Fruit fly (Drosophila melanogaster) whole organism, embryonic: Measurements from ENCODE around the gene CG15423.

Experiments
- Blimp-1 ChIP-seq: fragments of 200-800 bp; sonication (Bioruptor generic); optimal IDR thresholded peaks from 3 replicates; lab custom pipeline; 2018; ENCODE audit warnings: missing biosample characterization, missing genetic modification characterization, mild to moderate bottlenecking, moderate library complexity, missing genetic modification reagents
- CG10209 ChIP-seq: fragments of 200-800 bp; sonication (Bioruptor generic); optimal IDR thresholded peaks from 3 replicates; lab custom pipeline; 2017; ENCODE audit warnings: missing biosample characterization, mild to moderate bottlenecking, missing genetic modification characterization, missing genetic modification reagents
- CG10366 ChIP-seq: fragments of 200-800 bp; sonication (Bioruptor generic); IDR thresholded peaks from 2 replicates; pipeline ENCODE4 v1.3.6; 2022; ENCODE audit warnings: missing biosample characterization, missing genetic modification characterization
- CG11398 ChIP-seq: fragments of 200-800 bp; sonication (Bioruptor generic); optimal IDR thresholded peaks from 2 replicates; lab custom pipeline; 2016; ENCODE audit warnings: missing biosample characterization, missing genetic modification characterization
- CG1233 ChIP-seq: fragments of 200-800 bp; sonication (Bioruptor generic); optimal IDR thresholded peaks from 4 replicates; lab custom pipeline; 2018; ENCODE audit warnings: missing biosample characterization, mild to moderate bottlenecking, missing genetic modification characterization
- CG12744 ChIP-seq: fragments of 200-800 bp; sonication (Bioruptor generic); optimal IDR thresholded peaks from 2 replicates; lab custom pipeline; 2016; ENCODE audit warnings: missing biosample characterization, missing genetic modification characterization
- CG13287 ChIP-seq: fragments of 200-800 bp; sonication (Bioruptor generic); IDR thresholded peaks from 2 replicates; pipeline ENCODE4 v1.3.6; 2022; ENCODE audit warnings: missing biosample characterization, missing genetic modification characterization; ENCODE audit not compliant: partially characterized antibody
- CG13424 ChIP-seq: fragments of 200-800 bp; sonication (Bioruptor generic); optimal IDR thresholded peaks from 2 replicates; lab custom pipeline; 2019; ENCODE audit warnings: missing biosample characterization, mild to moderate bottlenecking, missing genetic modification characterization, moderate library complexity
- CG13775 ChIP-seq: fragments of 200-800 bp; sonication (Bioruptor generic); optimal IDR thresholded peaks from 3 replicates; lab custom pipeline; 2017; ENCODE audit warnings: missing biosample characterization, mild to moderate bottlenecking, missing genetic modification characterization
- CG14014 ChIP-seq: fragments of 200-800 bp; sonication (Bioruptor generic); IDR thresholded peaks from 2 replicates; pipeline ENCODE4 v1.3.6; 2022; ENCODE audit warnings: missing biosample characterization, missing genetic modification characterization
- CG17359 ChIP-seq: fragments of 200-800 bp; sonication (Bioruptor generic); optimal IDR thresholded peaks from 3 replicates; lab custom pipeline; 2018; ENCODE audit warnings: missing biosample characterization, mild to moderate bottlenecking, missing genetic modification characterization, moderate library complexity
- CG18476 ChIP-seq: fragments of 200-800 bp; sonication (Bioruptor generic); optimal IDR thresholded peaks from 2 replicates; lab custom pipeline; 2016; ENCODE audit warnings: missing biosample characterization, mild to moderate bottlenecking, missing genetic modification characterization
- CG32767 ChIP-seq: fragments of 200-800 bp; sonication (Bioruptor generic); IDR thresholded peaks from 2 replicates; pipeline ENCODE4 v1.3.6; 2022; ENCODE audit warnings: missing biosample characterization, missing genetic modification characterization
- CG32772 ChIP-seq: fragments of 200-800 bp; sonication (Bioruptor generic); IDR thresholded peaks from 2 replicates; pipeline ENCODE4 v1.3.6; 2022; ENCODE audit warnings: missing biosample characterization, missing genetic modification characterization
- CG3726 ChIP-seq: fragments of 200-800 bp; sonication (Bioruptor generic); IDR thresholded peaks from 3 replicates; pipeline ENCODE4, ENCODE4 v1.3.6; 2022; ENCODE audit warnings: missing biosample characterization, missing genetic modification characterization
- CG42726 ChIP-seq: fragments of 200-800 bp; sonication (Bioruptor generic); IDR thresholded peaks from 2 replicates; pipeline ENCODE4 v1.3.6; 2022; ENCODE audit warnings: missing biosample characterization, missing genetic modification characterization; ENCODE audit not compliant: partially characterized antibody
- CG5953 ChIP-seq: fragments of 200-800 bp; sonication (Bioruptor generic); IDR thresholded peaks from 2 replicates; pipeline ENCODE4 v1.3.6; 2022; ENCODE audit warnings: missing biosample characterization, missing genetic modification characterization
- CG7556 ChIP-seq: fragments of 200-800 bp; sonication (Bioruptor generic); optimal IDR thresholded peaks from 2 replicates; lab custom pipeline; 2017; ENCODE audit warnings: missing biosample characterization, mild to moderate bottlenecking, missing genetic modification characterization
- CG8290 ChIP-seq, 3 experiments: fragments of 200-800 bp; sonication (Bioruptor generic); optimal IDR thresholded peaks; 2 replicates each; lab custom pipeline; 2016 to 2019; ENCODE audit warnings: missing biosample characterization in 3 of 3, missing genetic modification characterization in 3 of 3, mild to moderate bottlenecking in 2 of 3, moderate library complexity in 1 of 3
- CG9932 ChIP-seq: fragments of 200-800 bp; sonication (Bioruptor generic); IDR thresholded peaks from 2 replicates; pipeline ENCODE4 v1.3.6; 2022; ENCODE audit warnings: missing biosample characterization, missing genetic modification characterization
- CHES-1-like ChIP-seq: fragments of 200-800 bp; sonication (Bioruptor generic); optimal IDR thresholded peaks from 2 replicates; lab custom pipeline; 2016; ENCODE audit warnings: missing biosample characterization, missing genetic modification characterization
- Chrac-16 ChIP-seq: fragments of 200-800 bp; sonication (Bioruptor generic); optimal IDR thresholded peaks from 3 replicates; lab custom pipeline; 2016; ENCODE audit warnings: missing biosample characterization, missing genetic modification characterization
- Dip2 ChIP-seq: fragments of 200-800 bp; sonication (Bioruptor generic); IDR thresholded peaks from 2 replicates; pipeline ENCODE4 v1.3.6; 2022; ENCODE audit warnings: missing biosample characterization, missing genetic modification characterization
- Eip74EF ChIP-seq, 2 experiments: fragments of 200-800 bp in 1 of 2; fragments of >200 bp in 1 of 2; sonication (Bioruptor generic) in 1 of 2; optimal IDR thresholded peaks; 2 replicates each; lab custom pipeline; 2017 to 2019; ENCODE audit warnings: missing biosample characterization in 2 of 2, missing genetic modification characterization in 2 of 2, mild to moderate bottlenecking in 1 of 2, moderate library complexity in 1 of 2
- Ets97D ChIP-seq: fragments of 200-800 bp; sonication (Bioruptor generic); optimal IDR thresholded peaks from 3 replicates; lab custom pipeline; 2016; ENCODE audit warnings: missing biosample characterization, missing genetic modification characterization
- HLH54F ChIP-seq: fragments of 200-800 bp; sonication (Bioruptor generic); optimal IDR thresholded peaks from 3 replicates; lab custom pipeline; 2016; ENCODE audit warnings: missing biosample characterization, missing genetic modification characterization
- Kr ChIP-seq: fragments of 200-800 bp; sonication (Bioruptor generic); optimal IDR thresholded peaks from 2 replicates; lab custom pipeline; 2017; ENCODE audit warnings: missing biosample characterization, mild to moderate bottlenecking, missing genetic modification characterization
- Side ChIP-seq: fragments of 200-800 bp; sonication (Bioruptor generic); optimal IDR thresholded peaks from 2 replicates; lab custom pipeline; 2016; ENCODE audit warnings: missing biosample characterization, missing genetic modification characterization
- az2 ChIP-seq: fragments of 200-800 bp; sonication (Bioruptor generic); optimal IDR thresholded peaks from 3 replicates; lab custom pipeline; 2016; ENCODE audit warnings: missing biosample characterization, missing genetic modification characterization
- bcd ChIP-seq: fragments of 200-800 bp; sonication (Bioruptor generic); optimal IDR thresholded peaks from 2 replicates; lab custom pipeline; 2017; ENCODE audit warnings: missing biosample characterization, mild to moderate bottlenecking, missing genetic modification characterization
- cas ChIP-seq: fragments of 200-800 bp; sonication (Bioruptor generic); IDR thresholded peaks from 2 replicates; pipeline ENCODE4 v1.3.6; 2022; ENCODE audit warnings: missing biosample characterization, missing genetic modification characterization
- chinmo ChIP-seq: fragments of 200-800 bp; sonication (Bioruptor generic); IDR thresholded peaks from 4 replicates; pipeline ENCODE4 v1.3.6; 2022; ENCODE audit warnings: missing biosample characterization, missing genetic modification characterization; ENCODE audit not compliant: partially characterized antibody
- chn ChIP-seq: fragments of 200-800 bp; sonication (Bioruptor generic); optimal IDR thresholded peaks from 2 replicates; lab custom pipeline; 2016; ENCODE audit warnings: missing biosample characterization, missing genetic modification characterization
- gcm ChIP-seq: fragments of 200-800 bp; sonication (Bioruptor generic); optimal IDR thresholded peaks from 2 replicates; lab custom pipeline; 2019; ENCODE audit warnings: missing biosample characterization, mild to moderate bottlenecking, missing genetic modification characterization, moderate library complexity
- gsb-n ChIP-seq: fragments of 200-800 bp; sonication (Bioruptor generic); optimal IDR thresholded peaks from 3 replicates; lab custom pipeline; 2018; ENCODE audit warnings: missing biosample characterization, mild to moderate bottlenecking, missing genetic modification characterization
- jumu ChIP-seq: fragments of 200-800 bp; sonication (Bioruptor generic); optimal IDR thresholded peaks from 3 replicates; lab custom pipeline; 2016; ENCODE audit warnings: missing biosample characterization, missing genetic modification characterization
- klu ChIP-seq: fragments of 200-800 bp; sonication (Bioruptor generic); IDR thresholded peaks from 2 replicates; pipeline ENCODE4 v1.3.6; 2022; ENCODE audit warnings: missing biosample characterization, missing genetic modification characterization
- mirr ChIP-seq: fragments of 200-800 bp; sonication (Bioruptor generic); optimal IDR thresholded peaks from 3 replicates; lab custom pipeline; 2018; ENCODE audit warnings: missing biosample characterization, mild to moderate bottlenecking, missing genetic modification characterization
- pan ChIP-seq, 4 experiments: fragments of >200 bp in 3 of 4; fragments of 200-800 bp in 1 of 4; sonication (Bioruptor generic) in 1 of 4; optimal IDR thresholded peaks in 3 of 4; IDR thresholded peaks in 1 of 4; 2 replicates each; pipeline versions ENCODE4 v1.3.6 to Lab custom; 2017 to 2022; ENCODE audit warnings: missing biosample characterization in 2 of 4, missing genetic modification characterization in 2 of 4, mixed read lengths in 1 of 4
- pnt ChIP-seq: fragments of 200-800 bp; sonication (Bioruptor generic); optimal IDR thresholded peaks from 3 replicates; lab custom pipeline; 2016; ENCODE audit warnings: missing biosample characterization, missing genetic modification characterization
- ranshi ChIP-seq: fragments of 200-800 bp; sonication (Bioruptor generic); IDR thresholded peaks from 2 replicates; pipeline ENCODE4 v1.3.6; 2022; ENCODE audit warnings: missing biosample characterization, missing genetic modification characterization
- shn ChIP-seq: fragments of 200-800 bp; sonication (Bioruptor generic); optimal IDR thresholded peaks from 3 replicates; lab custom pipeline; 2016; ENCODE audit warnings: missing biosample characterization, missing genetic modification characterization
- so ChIP-seq: fragments of 200-800 bp; sonication (Bioruptor generic); IDR thresholded peaks from 3 replicates; pipeline ENCODE4 v1.3.6; 2022; ENCODE audit warnings: missing biosample characterization, missing genetic modification characterization
- sqz ChIP-seq: fragments of 200-800 bp; sonication (Bioruptor generic); optimal IDR thresholded peaks from 3 replicates; lab custom pipeline; 2018; ENCODE audit warnings: missing biosample characterization, mild to moderate bottlenecking, missing genetic modification characterization
- sr ChIP-seq: fragments of 200-800 bp; sonication (Bioruptor generic); IDR thresholded peaks from 3 replicates; pipeline ENCODE4 v1.3.6; 2022; ENCODE audit warnings: missing biosample characterization, missing genetic modification characterization
- unc-4 ChIP-seq: fragments of 200-800 bp; sonication (Bioruptor generic); IDR thresholded peaks from 2 replicates; pipeline ENCODE4 v1.3.6; 2022; ENCODE audit warnings: missing biosample characterization, missing genetic modification characterization; ENCODE audit not compliant: partially characterized antibody
- wdn ChIP-seq: fragments of 200-800 bp; sonication (Bioruptor generic); IDR thresholded peaks from 2 replicates; pipeline ENCODE4 v1.3.6; 2022; ENCODE audit warnings: missing biosample characterization, missing genetic modification characterization

Gene CG15423

DNA sequence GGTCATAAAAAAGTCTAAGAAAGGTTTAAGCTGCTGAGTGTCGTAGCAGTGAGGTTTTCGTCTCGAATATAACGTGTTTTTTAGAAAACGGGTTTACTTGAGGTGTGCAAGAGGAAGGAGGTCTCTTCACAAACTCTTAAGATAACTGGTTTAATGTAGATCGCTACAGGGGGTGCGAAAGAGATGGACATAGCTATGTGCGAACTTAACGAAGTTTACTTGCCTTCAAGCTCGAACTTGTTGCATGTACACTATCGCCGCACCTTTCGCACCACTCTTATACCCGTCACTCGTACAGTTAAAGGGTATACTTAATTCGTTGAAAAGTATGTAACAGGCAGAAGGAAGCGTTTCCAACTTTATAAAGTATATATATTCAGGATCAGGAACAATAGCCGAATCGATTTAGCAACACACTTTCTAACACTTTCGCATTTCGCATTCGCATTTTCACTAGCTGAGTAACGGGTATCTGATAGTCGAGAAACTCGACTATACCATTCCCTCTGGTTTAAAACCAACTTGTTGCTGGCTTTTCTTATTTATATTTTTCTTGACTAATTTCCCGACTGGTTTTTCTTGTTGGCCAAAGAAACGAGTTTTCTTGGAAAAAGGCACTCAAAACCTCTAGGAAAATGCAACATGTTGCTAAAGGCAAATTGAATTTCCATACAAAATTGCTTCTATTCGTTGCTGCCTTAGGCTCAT lies 24.5 kb downstream of the CG15423 start (continued):
- TF ChIP-seq chinmo (GFP tag; lab: Robert Waterston, UW) (0 out of 4 replicates have a peak, but pooled peaks have one; percentile 62), CG42726 (GFP tag; lab: Robert Waterston, UW) (no peak), pnt (peak; percentile 87), CG12744 (GFP tag; lab: Kevin White, UChicago) (peak; percentile 32), Ets97D (GFP tag; lab: Kevin White, UChicago) (peak; percentile 42), unc-4 (GFP tag; lab: Robert Waterston, UW) (no peak), CG3726 (GFP tag; lab: Robert Waterston, UW) (no peak), CG10209 (peak; percentile 81), CG32767 (GFP tag; lab: Robert Waterston, UW) (peak; percentile 80; the same call in 1 of the 2 replicates), cas (GFP tag; lab: Robert Waterston, UW) (no peak), CG7556 (GFP tag; lab: Kevin White, UChicago) (peak; percentile 76), gcm (GFP tag; lab: Kevin White, UChicago) (peak; percentile 83), Dip2 (GFP tag; lab: Robert Waterston, UW) (no peak), CG10366 (GFP tag; lab: Robert Waterston, UW) (peak; percentile 86), wdn (GFP tag; lab: Robert Waterston, UW) (peak; percentile 63; the same call in 1 of the 2 replicates), mirr (GFP tag; lab: Kevin White, UChicago) (no peak), HLH54F (GFP tag; lab: Kevin White, UChicago) (peak; percentile 68), pan (optimal IDR thresholded peaks at IDR 0.05; lab: Kevin White, UChicago) (peak in 1 of 2 experiments; percentile 57), pan (GFP tag; optimal IDR thresholded peaks at IDR 0.05 in 1 of 2, IDR thresholded peaks at IDR 0.05 in 1 of 2) (peak in 1 of 2 experiments; percentile 88), ranshi (GFP tag; lab: Robert Waterston, UW) (peak; percentile 88), CG13775 (GFP tag; lab: Kevin White, UChicago) (peak; percentile 77), Chrac-16 (GFP tag; lab: Kevin White, UChicago) (peak; percentile 84), CG17359 (tag; lab: Kevin White, UChicago) (peak; percentile 89), CG13424 (peak; percentile 89), CG18476 (peak; percentile 77), CG11398 (GFP tag; lab: Kevin White, UChicago) (peak; percentile 67), CG9932 (GFP tag; lab: Robert Waterston, UW) (peak; percentile 69), CG5953 (GFP tag; lab: Robert Waterston, UW) (peak; percentile 91), klu (GFP tag; lab: Robert Waterston, UW) (peak; percentile 31; the same call in 1 of the 2 replicates), jumu (GFP tag; lab: Kevin White, UChicago) (peak; percentile 77), CG32772 (peak; percentile 89), so (peak; percentile 68; the same call in 1 of the 3 replicates), az2 (GFP tag; lab: Kevin White, UChicago) (peak; percentile 84), CHES-1-like (GFP tag; lab: Kevin White, UChicago) (peak; percentile 65), sqz (GFP tag; lab: Kevin White, UChicago) (peak; percentile 70), CG1233 (GFP tag; lab: Kevin White, UChicago) (peak; percentile 78), gsb-n (peak; percentile 81), CG8290 (GFP tag; optimal IDR thresholded peaks at IDR 0.05; lab: Kevin White, UChicago) (peak; percentile 81), CG8290 (tag; optimal IDR thresholded peaks at IDR 0.05; lab: Kevin White, UChicago) (peak; percentile 76 to 84), chn (GFP tag; lab: Kevin White, UChicago) (peak; percentile 86), shn (GFP tag; lab: Kevin White, UChicago) (peak; percentile 80), CG13287 (peak; percentile 39; the same call in 1 of the 2 replicates), Kr (GFP tag; lab: Kevin White, UChicago) (no peak), Side (peak; percentile 78), Eip74EF (GFP tag; optimal IDR thresholded peaks at IDR 0.05; lab: Kevin White, UChicago) (peak in 1 of 2 experiments; percentile 73), bcd (GFP tag; lab: Kevin White, UChicago) (peak; percentile 74), sr (GFP tag; lab: Robert Waterston, UW) (peak; percentile 33; the same call in 1 of the 3 replicates), Blimp-1 (GFP tag; lab: Kevin White, UChicago) (peak; percentile 80), CG14014 (peak; percentile 70)
